Worm (Caenorhabditis elegans): ENCODE results near the gene grd-13.
"Not testable (repeated sequence)": the region's sequence is repeated elsewhere in the genome, so short reads cannot be mapped to it uniquely, and the experiment has no call there.

- not testable (repeated sequence) for TF ChIP-seq skn-1, ztf-11, mdl-1, lin-39, nhr-77, alr-1 (tag; optimal IDR thresholded peaks at IDR 0.05)
These were observed 48.1 kb upstream of the grd-13 start, which contains the start of gene B0546.5 for ce11 chrIV:3389999-3390398.
